Worm (Caenorhabditis elegans) whole organism, L4/young adult: ENCODE measurements around the gene clec-36.

Experiments used
- W03F9.2 ChIP-seq: fragments of 150-350 bp; optimal IDR thresholded peaks from 2 replicates; lab custom pipeline; 2014; ENCODE audit warnings: missing biosample characterization, missing genetic modification characterization
- dao-5 ChIP-seq: sonication (generic microtip); optimal IDR thresholded peaks from 2 replicates; lab custom pipeline; 2016; ENCODE audit warnings: missing genotype, missing genetic modification characterization, moderate library complexity, missing compliant biosample characterization
- him-1 ChIP-seq: sonication (generic microtip); optimal IDR thresholded peaks from 2 replicates; lab custom pipeline; 2016; ENCODE audit warnings: missing genotype, missing genetic modification reagents, missing genetic modification characterization, missing compliant biosample characterization

DNA sequence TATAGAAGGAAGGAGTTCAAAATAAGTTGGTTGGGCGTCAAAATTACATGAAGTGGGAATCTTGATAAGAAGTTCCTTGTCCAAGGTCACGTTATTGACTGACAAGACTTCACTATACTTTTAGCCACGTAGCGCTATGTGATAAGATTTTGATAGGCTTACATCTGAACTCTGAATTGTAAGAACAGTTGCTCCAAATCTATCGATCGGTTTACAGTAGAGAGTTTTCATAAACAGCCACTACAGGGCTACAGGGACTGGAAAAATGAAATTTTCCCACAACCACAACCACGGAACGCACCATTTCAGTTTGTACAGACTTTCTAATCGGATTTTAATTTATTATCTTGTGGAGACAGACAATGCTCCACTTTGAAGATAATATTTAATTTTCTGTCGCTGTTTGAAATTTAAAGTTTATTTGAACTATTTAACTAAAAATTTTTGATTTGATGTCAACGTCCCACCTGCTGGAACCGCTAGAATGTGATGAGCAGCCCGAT is 9.6 kb upstream of the clec-36 start, which contains the start of the genes clec-31 and clec-22:
- TF ChIP-seq W03F9.2 (no peak), him-1 (tag; lab: Kevin White, UChicago) (no peak), dao-5 (no peak)
